Worm (Caenorhabditis elegans) whole organism, early embryonic: ENCODE measurements around the gene F58F9.6.

Experiments used
- F13C5.2 ChIP-seq: sonication (generic microtip); optimal IDR thresholded peaks from 2 replicates; lab custom pipeline; 2017; ENCODE audit warnings: mild to moderate bottlenecking, missing genetic modification characterization, inconsistent platforms, missing compliant biosample characterization
- aly-1 ChIP-seq: sonication (generic microtip); optimal IDR thresholded peaks from 2 replicates; lab custom pipeline; 2016; ENCODE audit warnings: missing genetic modification characterization, missing compliant biosample characterization
- ama-1 ChIP-seq: fragments of 150-350 bp; optimal IDR thresholded peaks from 2 replicates; lab custom pipeline; 2014
- ceh-36 ChIP-seq: sonication (generic microtip); optimal IDR thresholded peaks from 2 replicates; lab custom pipeline; 2016; ENCODE audit warnings: missing genetic modification characterization, inconsistent platforms, missing compliant biosample characterization
- ets-7 ChIP-seq: sonication (generic microtip); optimal IDR thresholded peaks from 2 replicates; lab custom pipeline; 2016; ENCODE audit warnings: missing genotype, missing genetic modification characterization, missing compliant biosample characterization
- flt-1 ChIP-seq: fragments of 200-800 bp; sonication (Bioruptor generic); IDR thresholded peaks from 2 replicates; pipeline ENCODE4 v1.3.6; 2022; ENCODE audit warnings: missing genetic modification characterization, missing compliant biosample characterization
- hmg-4 ChIP-seq: fragments of 200-800 bp; sonication (Bioruptor generic); optimal IDR thresholded peaks from 2 replicates; lab custom pipeline; 2018; ENCODE audit warnings: mild to moderate bottlenecking, missing genetic modification characterization, missing compliant biosample characterization
- hnd-1 ChIP-seq: sonication (generic microtip); optimal IDR thresholded peaks from 2 replicates; lab custom pipeline; 2016; ENCODE audit warnings: missing genetic modification characterization, missing compliant biosample characterization
- pes-1 ChIP-seq: fragments of 200-800 bp; sonication (Bioruptor generic); IDR thresholded peaks from 2 replicates; pipeline ENCODE4 v1.3.6; 2022; ENCODE audit warnings: missing genetic modification reagents, missing genetic modification characterization, missing compliant biosample characterization
- scrt-1 ChIP-seq: fragments of 200-800 bp; sonication (Bioruptor generic); IDR thresholded peaks from 2 replicates; pipeline ENCODE4 v1.3.6; 2022; ENCODE audit warnings: missing genetic modification characterization, missing compliant biosample characterization
- sea-1 ChIP-seq: fragments of 200-800 bp; sonication (Bioruptor generic); conservative IDR thresholded peaks from 2 replicates; pipeline ENCODE4 v1.3.6; 2022; ENCODE audit warnings: missing genetic modification characterization, missing compliant biosample characterization
- tbx-11 ChIP-seq: fragments of 200-800 bp; sonication (Bioruptor generic); IDR thresholded peaks from 2 replicates; pipeline ENCODE4 v1.3.6; 2022; ENCODE audit warnings: missing genetic modification characterization, missing compliant biosample characterization
- tbx-37 ChIP-seq: fragments of 200-800 bp; sonication (Bioruptor generic); conservative IDR thresholded peaks from 2 replicates; pipeline ENCODE4 v1.3.6; 2022; ENCODE audit warnings: missing genetic modification reagents, missing genetic modification characterization, missing compliant biosample characterization
- tra-4 ChIP-seq: sonication (generic microtip); optimal IDR thresholded peaks from 2 replicates; lab custom pipeline; 2017; ENCODE audit warnings: missing genetic modification characterization, missing compliant biosample characterization

DNA sequence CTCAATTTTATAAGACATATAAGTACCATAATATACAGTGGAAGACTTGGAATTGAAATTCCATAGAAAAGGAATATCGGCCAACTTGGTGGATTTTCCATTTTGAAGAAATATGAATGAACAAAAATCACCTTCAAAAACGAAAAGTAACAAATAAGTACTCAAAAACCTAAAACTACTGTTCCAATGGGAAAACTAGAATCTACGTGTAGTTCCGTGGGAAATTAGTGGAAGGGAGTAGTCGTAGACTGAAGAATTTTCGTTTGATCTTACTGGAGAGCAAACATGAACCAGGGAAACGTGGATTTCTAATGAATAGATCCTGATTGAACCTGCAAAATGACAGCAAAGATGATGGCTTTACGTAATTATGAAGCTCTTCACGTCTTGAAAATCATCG, 34.5 kb upstream of the F58F9.6 start, which contains the start of gene srv-31:
- TF ChIP-seq ama-1 (lab: Kevin White, UChicago): no peak
- no peak for TF ChIP-seq ets-7
- no peak for TF ChIP-seq tra-4 (tag; lab: Kevin White, UChicago)
- TF ChIP-seq sea-1 (GFP tag; lab: Robert Waterston, UW): no peak
- no peak for TF ChIP-seq hmg-4 (GFP tag; lab: Kevin White, UChicago)
- TF ChIP-seq ceh-36 (tag; lab: Kevin White, UChicago): no peak
- no peak for TF ChIP-seq flt-1 (GFP tag; lab: Robert Waterston, UW)
- no peak for TF ChIP-seq hnd-1
- no peak for TF ChIP-seq aly-1 (tag; lab: Kevin White, UChicago)
- no peak for TF ChIP-seq tbx-37 (GFP tag; lab: Robert Waterston, UW)
- TF ChIP-seq F13C5.2 (tag; lab: Kevin White, UChicago): no peak
- no peak for TF ChIP-seq tbx-11 (GFP tag; lab: Robert Waterston, UW)
- TF ChIP-seq pes-1 (GFP tag; lab: Robert Waterston, UW): no peak
- TF ChIP-seq scrt-1 (GFP tag; lab: Robert Waterston, UW): no peak
